Fruit fly (Drosophila melanogaster): ENCODE results near the gene Sfxn1-3.

Gene Sfxn1-3

dm6 chr3R:4387490-4387889, 9.1 kb downstream of the Sfxn1-3 start, which contains the start of gene tub:
Gene tub, plus strand, starts transcription at chr3R:4387742.
- peak; percentile 31 for TF ChIP-seq noc (tag; optimal IDR thresholded peaks at IDR 0.05)

DNA sequence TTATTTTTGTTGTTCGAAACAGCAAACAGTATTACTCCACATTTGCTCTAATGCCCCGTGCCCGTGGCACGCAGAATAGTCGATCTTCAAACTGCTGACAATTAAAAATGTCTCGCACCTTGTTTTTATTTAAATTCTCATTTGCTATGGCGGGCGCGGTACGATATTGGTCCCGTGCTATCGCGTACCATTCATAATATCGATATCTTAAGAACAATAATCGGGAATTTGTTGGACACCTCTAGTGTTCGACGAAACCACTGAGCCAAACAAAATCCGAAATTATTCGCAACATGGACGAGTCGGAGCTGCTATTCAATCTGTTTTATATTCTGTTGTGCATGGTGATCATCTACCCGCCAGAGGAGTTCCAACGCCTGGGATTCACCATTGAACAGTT, 11.7 kb downstream of the Sfxn1-3 start, which contains the start of gene CG14646:
CG14646 (plus strand) TSS at position 234 of the 400 bp plus-strand sequence.
- no peak for TF ChIP-seq noc (tag; optimal IDR thresholded peaks at IDR 0.05)

- TF ChIP-seq noc (tag; optimal IDR thresholded peaks at IDR 0.05) = no peak
These were observed 15.7 kb downstream of the Sfxn1-3 start, which contains the start of gene CG34112 for dm6 chr3R:4394117-4394516. Gene CG34112, minus strand, starts transcription at chr3R:4394259.

- peak; percentile 96 for TF ChIP-seq noc (tag; optimal IDR thresholded peaks at IDR 0.05)
These were observed 16.5 kb downstream of the Sfxn1-3 start for dm6 chr3R:4394654-4395581.

dm6 chr3R:4397403-4398079, 19.1 kb downstream of the Sfxn1-3 start, which contains the start of gene CG9855:
Gene CG9855, minus strand, starts transcription at chr3R:4397875.
- TF ChIP-seq noc (tag; optimal IDR thresholded peaks at IDR 0.05) = no peak

- TF ChIP-seq noc (tag; optimal IDR thresholded peaks at IDR 0.05) = no peak
These were observed 21.6 kb downstream of the Sfxn1-3 start for dm6 chr3R:4399810-4400496.

dm6 chr3R:4400497-4400833, 22.1 kb downstream of the Sfxn1-3 start, which contains the start of gene CG14647:
Gene CG14647, plus strand, starts transcription at chr3R:4400510.
- TF ChIP-seq noc (tag; optimal IDR thresholded peaks at IDR 0.05) = no peak

DNA sequence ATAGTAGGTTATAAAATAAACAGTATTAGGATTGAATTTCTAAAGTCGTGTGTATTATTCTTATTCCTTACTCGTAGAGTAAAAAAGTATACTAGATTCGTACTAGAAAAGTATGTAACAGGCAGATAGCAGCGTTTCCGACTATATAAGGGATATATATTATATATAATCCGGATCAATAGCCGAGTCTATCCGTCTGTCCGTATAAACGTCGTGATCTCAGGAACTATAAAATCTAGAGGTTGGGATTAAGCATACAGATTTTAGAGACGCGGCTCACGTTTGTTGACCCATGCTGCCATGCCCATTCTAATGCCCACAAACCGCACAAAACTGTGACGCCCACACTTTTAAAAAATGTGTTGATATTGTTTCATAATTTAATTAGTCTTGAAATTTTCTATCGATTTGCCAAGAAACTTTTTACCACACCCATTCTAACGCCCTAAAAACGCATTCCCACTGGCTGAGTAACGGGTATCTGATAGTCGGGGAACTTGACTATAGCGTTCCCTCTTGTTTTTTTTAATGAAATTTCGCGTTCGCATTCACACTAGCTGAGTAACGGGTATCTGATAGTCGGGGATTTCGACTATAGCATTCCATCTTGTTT, 23.7 kb downstream of the Sfxn1-3 start, which contains the start of gene CG9853:
CG9853 (minus strand) TSS at position 51 of the 613 bp plus-strand sequence.
- TF ChIP-seq noc (tag; optimal IDR thresholded peaks at IDR 0.05) = no peak

DNA sequence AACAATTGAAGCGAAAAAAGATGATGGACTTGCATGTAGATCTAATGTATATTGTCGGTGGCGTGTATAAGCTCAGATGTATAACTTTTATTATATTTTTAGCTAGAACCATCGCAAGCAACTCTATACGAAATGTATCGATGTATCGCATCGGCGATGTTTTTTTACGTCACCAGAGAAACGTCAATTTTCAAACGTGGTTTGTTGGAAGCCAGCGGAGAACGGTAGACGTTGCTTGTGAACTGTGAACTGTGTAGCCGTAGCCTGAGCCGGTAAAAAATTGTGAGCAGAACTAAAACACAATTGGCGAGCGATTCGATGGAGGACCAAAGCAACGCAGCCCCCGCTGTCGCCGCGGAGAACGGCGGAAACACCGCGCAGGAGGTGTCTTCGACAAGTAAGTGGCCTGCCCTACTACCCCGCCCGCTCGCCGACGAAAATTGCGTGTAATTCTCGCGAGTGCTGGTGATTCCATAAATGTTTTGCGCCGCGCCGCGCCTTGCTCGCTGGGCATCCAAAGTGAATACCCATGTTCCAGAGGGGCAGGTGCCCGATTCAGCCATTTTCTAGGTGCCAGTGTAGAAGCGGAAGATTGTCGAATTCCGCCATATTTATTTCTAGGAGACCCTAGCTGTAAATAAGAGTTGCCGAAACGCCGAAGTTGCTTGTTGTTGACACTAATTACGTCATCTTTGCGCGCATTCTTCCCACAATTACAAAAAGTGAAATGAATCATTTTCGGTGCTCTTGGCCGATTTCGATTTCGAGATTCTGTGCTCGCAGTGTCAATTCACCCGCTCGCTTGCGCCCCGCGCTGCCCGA, 24.7 kb downstream of the Sfxn1-3 start, which contains the start of gene lost:
lost (plus strand) TSS at position 193 of the 822 bp plus-strand sequence.
- TF ChIP-seq noc (tag; optimal IDR thresholded peaks at IDR 0.05) = no peak

- TF ChIP-seq noc (tag; optimal IDR thresholded peaks at IDR 0.05) = peak; percentile 87
These were observed 25.4 kb downstream of the Sfxn1-3 start for dm6 chr3R:4403706-4404392.

DNA sequence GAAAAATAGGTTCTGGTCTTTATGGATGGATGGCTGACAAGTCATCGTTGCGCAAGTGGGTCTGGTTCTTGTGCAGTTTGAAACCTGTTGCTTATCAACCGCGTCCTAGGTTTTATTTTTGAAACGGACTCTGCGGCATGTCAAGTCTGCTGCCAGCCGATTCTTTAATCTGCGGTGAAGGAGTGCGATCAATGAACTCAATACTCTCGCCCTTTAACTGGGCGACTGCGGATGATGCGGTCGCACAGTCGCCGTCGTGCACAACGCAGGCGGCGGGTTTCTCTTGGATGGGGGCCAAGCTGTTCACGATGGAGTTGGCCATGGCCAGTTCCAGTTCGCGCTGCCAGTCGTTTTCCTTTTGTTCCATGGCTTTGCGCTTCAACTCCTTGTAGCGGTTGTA, 28.9 kb downstream of the Sfxn1-3 start:
- TF ChIP-seq noc (tag; optimal IDR thresholded peaks at IDR 0.05) = no peak

DNA sequence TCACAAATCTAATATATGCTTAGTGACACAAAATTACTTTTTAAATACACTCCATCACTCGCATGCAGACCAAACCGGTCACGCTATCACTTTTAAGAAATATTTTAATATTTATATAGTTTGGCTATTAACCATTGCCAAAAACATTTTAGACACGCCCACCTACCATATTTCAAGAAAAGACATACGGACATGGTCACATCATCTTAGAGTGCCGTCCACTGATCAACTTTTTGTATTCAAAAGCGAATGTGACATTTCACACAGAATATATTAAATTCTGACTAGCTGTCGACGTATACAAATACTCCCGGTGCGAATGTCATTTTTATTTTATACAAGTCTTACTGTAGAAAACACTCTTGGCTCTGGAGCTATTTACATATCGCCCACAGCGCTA, 37.7 kb downstream of the Sfxn1-3 start, which contains the start of gene CG31528:
CG31528 (plus strand) TSS at position 301 of the 400 bp plus-strand sequence.
- no peak for TF ChIP-seq noc (tag; optimal IDR thresholded peaks at IDR 0.05)

DNA sequence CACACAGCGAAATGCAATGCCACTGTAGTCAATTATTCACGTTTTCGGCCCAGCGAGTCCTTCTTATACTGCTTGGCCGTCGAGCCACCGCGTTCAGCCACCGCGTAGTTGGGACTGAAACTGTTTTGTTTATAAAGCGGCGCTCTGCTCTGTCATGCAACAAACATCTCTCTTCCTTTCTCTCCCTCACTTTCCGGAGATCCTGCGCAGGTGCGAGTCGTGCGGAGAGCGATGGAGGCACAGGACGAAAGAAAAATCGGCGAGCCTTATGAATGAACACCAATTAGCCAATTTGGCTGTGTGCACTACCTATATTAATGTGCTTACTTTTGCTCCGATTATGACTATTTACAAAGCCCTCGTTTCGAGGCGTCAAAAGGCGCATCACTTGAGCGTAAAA, 41.1 kb downstream of the Sfxn1-3 start, which contains the start of gene CG32944:
CG32944 (minus strand) TSS at position 97 of the 400 bp plus-strand sequence.
- TF ChIP-seq noc (tag; optimal IDR thresholded peaks at IDR 0.05) = no peak

dm6 chr3R:4426730-4427129, 48.3 kb downstream of the Sfxn1-3 start, which contains the start of gene CG31525:
Gene CG31525, plus strand, starts transcription at chr3R:4427030.
- TF ChIP-seq noc (tag; optimal IDR thresholded peaks at IDR 0.05) = no peak
